Worm (Caenorhabditis elegans) whole organism, young adult: Measurements from ENCODE around the gene F57A10.4.

Experiments used
- athp-1 ChIP-seq: sonication (generic microtip); optimal IDR thresholded peaks from 2 replicates; lab custom pipeline; 2017; ENCODE audit warnings: mild to moderate bottlenecking, missing genetic modification characterization, missing compliant biosample characterization
- ekl-4 ChIP-seq: fragments of 200-800 bp; sonication (Bioruptor generic); IDR thresholded peaks from 2 replicates; pipeline ENCODE4 v1.3.6; 2022; ENCODE audit warnings: missing genetic modification reagents, missing genetic modification characterization, missing compliant biosample characterization
- ets-4 ChIP-seq: fragments of 200-800 bp; sonication (Bioruptor generic); optimal IDR thresholded peaks from 2 replicates; lab custom pipeline; 2018; ENCODE audit warnings: mild to moderate bottlenecking, missing genetic modification characterization, missing compliant biosample characterization
- fkh-3 ChIP-seq: sonication (generic microtip); optimal IDR thresholded peaks from 2 replicates; lab custom pipeline; 2016; ENCODE audit warnings: mild to moderate bottlenecking, missing genetic modification characterization, missing compliant biosample characterization
- nfya-1 ChIP-seq: sonication (generic microtip); optimal IDR thresholded peaks from 2 replicates; lab custom pipeline; 2017; ENCODE audit warnings: antibody characterized with exemption, missing compliant biosample characterization, missing genetic modification characterization, borderline replicate concordance; ENCODE audit not compliant: insufficient read depth
- nhr-179 ChIP-seq: sonication (generic microtip); optimal IDR thresholded peaks from 2 replicates; lab custom pipeline; 2016; ENCODE audit warnings: mild to moderate bottlenecking, missing genetic modification characterization, missing compliant biosample characterization
- pha-4 ChIP-seq: fragments of 150-350 bp; sonication (generic microtip); optimal IDR thresholded peaks from 2 replicates; lab custom pipeline; 2014; ENCODE audit warnings: missing biosample characterization, missing genetic modification reagents, missing genetic modification characterization
- snpc-4 ChIP-seq, 5 experiments: fragments of 150-350 bp in 1 of 5; sonication (generic microtip) in 4 of 5; optimal IDR thresholded peaks; 2 replicates each; lab custom pipeline; 2014 to 2018; ENCODE audit warnings: missing genetic modification characterization in 5 of 5, missing biosample characterization in 3 of 5, antibody characterized with exemption in 2 of 5, mild to moderate bottlenecking in 2 of 5, missing compliant biosample characterization in 2 of 5, missing genotype in 2 of 5, moderate library complexity in 2 of 5, missing genetic modification reagents in 1 of 5
- unc-62 ChIP-seq: fragments of 150-350 bp; optimal IDR thresholded peaks from 2 replicates; lab custom pipeline; 2014; ENCODE audit warnings: missing biosample characterization, missing genetic modification reagents, missing genetic modification characterization
- ztf-6 ChIP-seq: fragments of 200-800 bp; sonication (Bioruptor generic); IDR thresholded peaks from 2 replicates; pipeline ENCODE4 v1.3.6; 2022; ENCODE audit warnings: missing genetic modification reagents, missing genetic modification characterization, missing compliant biosample characterization

ce11 chrV:15721888-15722287 lies 47.4 kb upstream of the F57A10.4 start, which contains the start of gene srh-140:
- TF ChIP-seq snpc-4 (GFP tag; optimal IDR thresholded peaks at IDR 0.05; lab: Kevin White, UChicago): no peak
- TF ChIP-seq snpc-4 (tag; optimal IDR thresholded peaks at IDR 0.05; lab: Kevin White, UChicago): no peak
- TF ChIP-seq fkh-3: no peak
- no peak for TF ChIP-seq nfya-1
- no peak for TF ChIP-seq ekl-4 (GFP tag; lab: Robert Waterston, UW)
- TF ChIP-seq athp-1 (tag; lab: Kevin White, UChicago): no peak
- no peak for TF ChIP-seq pha-4 (tag; lab: Kevin White, UChicago)
- TF ChIP-seq ets-4: no peak
- TF ChIP-seq nhr-179 (tag; lab: Kevin White, UChicago): no peak
- TF ChIP-seq unc-62 (GFP tag; lab: Kevin White, UChicago): no peak
- no peak for TF ChIP-seq ztf-6 (GFP tag; lab: Robert Waterston, UW)
